Fruit fly (Drosophila melanogaster): ENCODE measurements around the gene Fer1.

Fer1 gene

DNA sequence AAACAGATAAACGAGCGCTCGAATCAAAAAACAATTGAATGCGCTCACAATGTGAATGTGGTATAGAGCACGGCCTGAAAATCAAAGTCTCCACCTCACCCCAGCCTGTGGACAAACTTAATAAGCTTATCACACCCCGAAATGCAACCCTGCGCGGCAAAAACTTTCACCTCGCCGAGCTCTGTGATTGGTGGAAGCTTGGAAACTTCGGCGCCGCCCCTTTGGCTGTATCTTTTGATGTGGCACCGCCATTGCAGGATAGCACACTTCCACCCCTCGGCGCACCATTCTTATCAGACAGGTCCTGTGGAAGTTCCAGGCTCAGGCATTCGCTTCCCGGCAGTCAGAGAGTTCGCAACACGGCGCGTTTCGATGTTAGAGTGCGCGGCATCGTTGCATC lies at the start of gene Fer1:
Gene Fer1, plus strand, starts transcription at position 326 of the 400 bp plus-strand sequence.
- TF ChIP-seq bigmax (GFP tag; optimal IDR thresholded peaks at IDR 0.05) (no peak), CG7357 (GFP tag; IDR thresholded peaks at IDR 0.05) (peak; percentile 60; the same call in 1 of the 3 replicates), Xbp1 (GFP tag; optimal IDR thresholded peaks at IDR 0.05) (no peak), bab2 (GFP tag; optimal IDR thresholded peaks at IDR 0.05) (no peak), Rfx (GFP tag; IDR thresholded peaks at IDR 0.05) (no peak), rib (GFP tag; IDR thresholded peaks at IDR 0.05) (no peak), oc (tag; optimal IDR thresholded peaks at IDR 0.05) (peak; percentile 34), chn (GFP tag; optimal IDR thresholded peaks at IDR 0.05) (no peak), CG2116 (GFP tag; optimal IDR thresholded peaks at IDR 0.05) (peak; percentile 72), btn (GFP tag; optimal IDR thresholded peaks at IDR 0.05) (no peak), chinmo (GFP tag; IDR thresholded peaks at IDR 0.05; ENCODE audit: partially characterized antibody) (0 out of 4 replicates have a peak, but pooled peaks have one; percentile 27), CG31441 (GFP tag; IDR thresholded peaks at IDR 0.05) (no peak), Trl (optimal IDR thresholded peaks at IDR 0.05) (no peak), Trl (GFP tag; optimal IDR thresholded peaks at IDR 0.05) (no peak), CG34422 (GFP tag; IDR thresholded peaks at IDR 0.05) (0 out of 3 replicates have a peak, but pooled peaks have one; percentile 11), dan (GFP tag; IDR thresholded peaks at IDR 0.05) (no peak), ssp (GFP tag; IDR thresholded peaks at IDR 0.05) (peak; percentile 39; the same call in 1 of the 2 replicates), CG1024 (GFP tag; IDR thresholded peaks at IDR 0.05) (no peak), Nf-YB (GFP tag; optimal IDR thresholded peaks at IDR 0.05) (peak; percentile 95), pzg (GFP tag; optimal IDR thresholded peaks at IDR 0.05) (no peak), CG18599 (GFP tag; optimal IDR thresholded peaks at IDR 0.05) (no peak), CG15601 (tag; optimal IDR thresholded peaks at IDR 0.05) (no peak), CG12769 (tag; optimal IDR thresholded peaks at IDR 0.05) (no peak), insv (GFP tag; optimal IDR thresholded peaks at IDR 0.05) (peak in 1 of 2 experiments; percentile 70), Gsc (GFP tag; IDR thresholded peaks at IDR 0.05) (no peak), br (optimal IDR thresholded peaks at IDR 0.05) (no peak), CG10959 (GFP tag; IDR thresholded peaks at IDR 0.05) (no peak), jing (GFP tag; optimal IDR thresholded peaks at IDR 0.05) (no peak), nerfin-1 (tag; optimal IDR thresholded peaks at IDR 0.05) (peak; percentile 22), Dp (GFP tag; optimal IDR thresholded peaks at IDR 0.05) (no peak), Dek (tag; optimal IDR thresholded peaks at IDR 0.05) (no peak), HLH4C (GFP tag; IDR thresholded peaks at IDR 0.05; ENCODE audit: partially characterized antibody) (0 out of 3 replicates have a peak, but pooled peaks have one; percentile 20), Nf-YC (tag; optimal IDR thresholded peaks at IDR 0.05) (peak; percentile 97), dmrt99B (tag; optimal IDR thresholded peaks at IDR 0.05) (no peak), ewg (GFP tag; optimal IDR thresholded peaks at IDR 0.05) (peak; percentile 24), CG3995 (GFP tag; optimal IDR thresholded peaks at IDR 0.05) (no peak), E2f2 (GFP tag; IDR thresholded peaks at IDR 0.05) (no peak), seq (GFP tag; IDR thresholded peaks at IDR 0.05) (peak; percentile 59; the same call in 1 of the 2 replicates), sqz (GFP tag; optimal IDR thresholded peaks at IDR 0.05) (no peak)

DNA sequence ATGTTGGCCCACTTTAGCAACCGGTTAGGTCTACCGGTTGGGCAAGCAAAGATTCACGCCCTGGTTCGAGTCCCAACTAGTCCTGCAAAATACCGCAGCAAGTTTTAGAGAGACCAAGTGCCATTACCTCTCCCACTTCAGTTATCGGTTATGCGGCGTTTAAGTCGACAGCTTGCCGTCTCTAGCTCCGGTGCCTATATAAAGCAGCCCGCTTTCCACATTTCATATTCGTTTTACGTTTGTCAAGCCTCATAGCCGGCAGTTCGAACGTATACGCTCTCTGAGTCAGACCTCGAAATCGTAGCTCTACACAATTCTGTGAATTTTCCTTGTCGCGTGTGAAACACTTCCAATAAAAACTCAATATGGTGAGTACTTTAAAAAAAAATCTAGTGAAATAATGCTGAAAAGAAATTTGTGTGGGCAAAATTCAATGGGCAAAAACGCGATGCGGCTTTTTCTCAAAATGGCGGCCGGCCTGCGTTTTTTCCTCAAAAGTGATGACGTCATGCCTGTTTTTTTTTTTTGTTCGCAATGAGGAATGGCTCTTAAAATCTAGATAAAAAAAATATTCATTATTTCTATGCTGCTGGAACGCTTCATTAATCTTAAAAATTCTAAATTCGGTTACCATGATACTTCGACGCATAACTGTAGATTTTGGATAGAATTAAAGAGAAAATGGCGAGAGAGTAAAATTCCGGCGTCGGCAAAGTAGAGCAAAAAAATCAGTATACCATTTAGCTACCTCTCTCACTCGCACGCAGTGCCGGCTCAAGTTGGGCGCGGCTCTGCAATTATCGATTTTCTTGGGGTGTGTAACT lies 49.4 kb upstream of the Fer1 start, which contains the start of gene alphaTub84B:
Gene alphaTub84B, plus strand, starts transcription at position 223 of the 824 bp plus-strand sequence.
- peak; percentile 46; the same call in 1 of the 2 replicates for TF ChIP-seq ssp (GFP tag; IDR thresholded peaks at IDR 0.05)
- peak; percentile 18 for TF ChIP-seq ind (GFP tag; optimal IDR thresholded peaks at IDR 0.05)
- TF ChIP-seq TFAM (GFP tag; optimal IDR thresholded peaks at IDR 0.05), result no peak
- peak; percentile 10 for TF ChIP-seq CG18764 (GFP tag; optimal IDR thresholded peaks at IDR 0.05)
- peak; percentile 46 for TF ChIP-seq CG8290 (GFP tag; optimal IDR thresholded peaks at IDR 0.05)
- TF ChIP-seq CG8290 (tag; optimal IDR thresholded peaks at IDR 0.05), result peak; percentile 59 to 93
- TF ChIP-seq pum (GFP tag; optimal IDR thresholded peaks at IDR 0.05), result peak; percentile 9
- peak; percentile 34 for TF ChIP-seq Hr3 (GFP tag; optimal IDR thresholded peaks at IDR 0.05)
- no peak for TF ChIP-seq inv (GFP tag; IDR thresholded peaks at IDR 0.05; ENCODE audit: partially characterized antibody)
- peak; percentile 33 for TF ChIP-seq pros (GFP tag; optimal IDR thresholded peaks at IDR 0.05)
- no peak for TF ChIP-seq Oaz (GFP tag; IDR thresholded peaks at IDR 0.05)
- peak; percentile 64 for TF ChIP-seq CG13296 (GFP tag; optimal IDR thresholded peaks at IDR 0.05)
- no peak for TF ChIP-seq h (optimal IDR thresholded peaks at IDR 0.05)
- no peak for TF ChIP-seq H15 (GFP tag; IDR thresholded peaks at IDR 0.05)
- TF ChIP-seq CG17359 (tag; optimal IDR thresholded peaks at IDR 0.05), result peak; percentile 70

Measured in whole organism, embryonic.